Fruit fly (Drosophila melanogaster) whole organism, embryonic: ENCODE measurements around the gene fzy.

Source experiments
- ATbp ChIP-seq: fragments of 200-800 bp; sonication (Bioruptor generic); optimal IDR thresholded peaks from 2 replicates; lab custom pipeline; 2017; ENCODE audit warnings: missing biosample characterization, mild to moderate bottlenecking, missing genetic modification characterization, missing genetic modification reagents
- Bgb ChIP-seq: fragments of 200-800 bp; sonication (Bioruptor generic); IDR thresholded peaks from 2 replicates; pipeline ENCODE4 v1.3.6; 2022; ENCODE audit warnings: missing biosample characterization, missing genetic modification characterization; ENCODE audit not compliant: partially characterized antibody
- CG11560 ChIP-seq: fragments of 200-800 bp; sonication (Bioruptor generic); IDR thresholded peaks from 3 replicates; pipeline ENCODE4 v1.3.6; 2022; ENCODE audit warnings: missing biosample characterization, missing genetic modification characterization
- CG11696 ChIP-seq: fragments of 200-800 bp; sonication (Bioruptor generic); IDR thresholded peaks from 2 replicates; pipeline ENCODE4 v1.3.6; 2022; ENCODE audit warnings: missing biosample characterization, missing genetic modification characterization
- CG12071 ChIP-seq: fragments of 200-800 bp; sonication (Bioruptor generic); optimal IDR thresholded peaks from 3 replicates; lab custom pipeline; 2018; ENCODE audit warnings: missing biosample characterization, mild to moderate bottlenecking, missing genetic modification characterization
- CG12391 ChIP-seq: fragments of 200-800 bp; sonication (Bioruptor generic); optimal IDR thresholded peaks from 3 replicates; lab custom pipeline; 2018; ENCODE audit warnings: missing biosample characterization, mild to moderate bottlenecking, missing genetic modification characterization, moderate library complexity
- CG12659 ChIP-seq: fragments of 200-800 bp; sonication (Bioruptor generic); optimal IDR thresholded peaks from 3 replicates; lab custom pipeline; 2017; ENCODE audit warnings: mild to moderate bottlenecking, missing biosample characterization, missing genetic modification reagents, missing genetic modification characterization
- CG14667 ChIP-seq: fragments of 200-800 bp; sonication (Bioruptor generic); IDR thresholded peaks from 2 replicates; pipeline ENCODE4 v1.3.6; 2022; ENCODE audit warnings: missing biosample characterization, missing genetic modification characterization
- CG16813 ChIP-seq: fragments of 200-800 bp; sonication (Bioruptor generic); IDR thresholded peaks from 3 replicates; pipeline ENCODE4 v1.3.6; 2022; ENCODE audit warnings: missing biosample characterization, missing genetic modification characterization; ENCODE audit not compliant: partially characterized antibody
- CG18764 ChIP-seq: fragments of 200-800 bp; sonication (Bioruptor generic); optimal IDR thresholded peaks from 3 replicates; lab custom pipeline; 2016; ENCODE audit warnings: missing biosample characterization, missing genetic modification characterization
- CG2129 ChIP-seq: fragments of 200-800 bp; sonication (Bioruptor generic); IDR thresholded peaks from 2 replicates; pipeline ENCODE4 v1.3.6; 2022; ENCODE audit warnings: missing biosample characterization, missing genetic modification characterization; ENCODE audit not compliant: partially characterized antibody
- CG2889 ChIP-seq: fragments of 200-800 bp; sonication (Bioruptor generic); IDR thresholded peaks from 3 replicates; pipeline ENCODE4 v1.3.6; 2022; ENCODE audit warnings: missing biosample characterization, missing genetic modification characterization
- CG31365 ChIP-seq: fragments of 200-800 bp; sonication (Bioruptor generic); optimal IDR thresholded peaks from 2 replicates; lab custom pipeline; 2018; ENCODE audit warnings: missing biosample characterization, mild to moderate bottlenecking, missing genetic modification characterization
- CG31441 ChIP-seq: fragments of 200-800 bp; sonication (Bioruptor generic); IDR thresholded peaks from 2 replicates; pipeline ENCODE4 v1.3.6; 2022; ENCODE audit warnings: missing biosample characterization, missing genetic modification characterization
- CG3163 ChIP-seq: fragments of 200-800 bp; sonication (Bioruptor generic); optimal IDR thresholded peaks from 3 replicates; lab custom pipeline; 2016; ENCODE audit warnings: missing biosample characterization, missing genetic modification characterization
- CG3281 ChIP-seq: fragments of 200-800 bp; sonication (Bioruptor generic); optimal IDR thresholded peaks from 3 replicates; lab custom pipeline; 2017; ENCODE audit warnings: missing biosample characterization, mild to moderate bottlenecking, missing genetic modification characterization
- CG33213 ChIP-seq: fragments of 200-800 bp; sonication (Bioruptor generic); optimal IDR thresholded peaks from 3 replicates; lab custom pipeline; 2016; ENCODE audit warnings: missing biosample characterization, missing genetic modification characterization
- CG3407 ChIP-seq: fragments of 200-800 bp; sonication (Bioruptor generic); optimal IDR thresholded peaks from 2 replicates; lab custom pipeline; 2018; ENCODE audit warnings: missing biosample characterization, mild to moderate bottlenecking, missing genetic modification characterization
- CG4730 ChIP-seq: fragments of 200-800 bp; sonication (Bioruptor generic); IDR thresholded peaks from 2 replicates; pipeline ENCODE4 v1.3.6; 2022; ENCODE audit warnings: missing biosample characterization, missing genetic modification characterization
- CG4854 ChIP-seq: fragments of 200-800 bp; sonication (Bioruptor generic); optimal IDR thresholded peaks from 2 replicates; lab custom pipeline; 2016; ENCODE audit warnings: missing biosample characterization, missing genetic modification characterization, inconsistent platforms
- CG5245 ChIP-seq: fragments of 200-800 bp; sonication (Bioruptor generic); optimal IDR thresholded peaks from 3 replicates; lab custom pipeline; 2016; ENCODE audit warnings: missing biosample characterization, missing genetic modification characterization
- CG9215 ChIP-seq: fragments of 200-800 bp; sonication (Bioruptor generic); IDR thresholded peaks from 2 replicates; pipeline ENCODE4 v1.3.6; 2022; ENCODE audit warnings: missing biosample characterization, missing genetic modification characterization
- CG9437 ChIP-seq: fragments of 200-800 bp; sonication (Bioruptor generic); optimal IDR thresholded peaks from 2 replicates; lab custom pipeline; 2018; ENCODE audit warnings: missing biosample characterization, mild to moderate bottlenecking, missing genetic modification characterization
- CG9876 ChIP-seq: fragments of 200-800 bp; sonication (Bioruptor generic); optimal IDR thresholded peaks from 2 replicates; lab custom pipeline; 2016; ENCODE audit warnings: missing biosample characterization, missing genetic modification characterization
- Dip3 ChIP-seq: fragments of 200-800 bp; sonication (Bioruptor generic); optimal IDR thresholded peaks from 3 replicates; lab custom pipeline; 2016; ENCODE audit warnings: missing biosample characterization, missing genetic modification characterization
- Dp ChIP-seq: fragments of 200-800 bp; sonication (Bioruptor generic); optimal IDR thresholded peaks from 2 replicates; lab custom pipeline; 2018; ENCODE audit warnings: missing biosample characterization, mild to moderate bottlenecking, missing genetic modification characterization, moderate library complexity
- Fer3 ChIP-seq: fragments of 200-800 bp; sonication (Bioruptor generic); optimal IDR thresholded peaks from 2 replicates; lab custom pipeline; 2018; ENCODE audit warnings: missing biosample characterization, mild to moderate bottlenecking, missing genetic modification characterization, moderate library complexity
- Kr ChIP-seq: fragments of 200-800 bp; sonication (Bioruptor generic); optimal IDR thresholded peaks from 2 replicates; lab custom pipeline; 2017; ENCODE audit warnings: missing biosample characterization, mild to moderate bottlenecking, missing genetic modification characterization
- Mes4 ChIP-seq: fragments of 200-800 bp; sonication (Bioruptor generic); optimal IDR thresholded peaks from 2 replicates; lab custom pipeline; 2016; ENCODE audit warnings: missing biosample characterization, missing genetic modification characterization
- NK7.1 ChIP-seq: fragments of 200-800 bp; sonication (Bioruptor generic); optimal IDR thresholded peaks from 3 replicates; lab custom pipeline; 2016; ENCODE audit warnings: missing biosample characterization, missing genetic modification characterization
- Opbp ChIP-seq: fragments of 200-800 bp; sonication (Bioruptor generic); IDR thresholded peaks from 3 replicates; pipeline ENCODE4 v1.3.6; 2022; ENCODE audit warnings: missing biosample characterization, missing genetic modification characterization; ENCODE audit not compliant: partially characterized antibody
- Optix ChIP-seq: fragments of 200-800 bp; sonication (Bioruptor generic); IDR thresholded peaks from 3 replicates; pipeline ENCODE4 v1.3.6; 2022; ENCODE audit warnings: missing biosample characterization, missing genetic modification characterization
- Rx ChIP-seq: fragments of 200-800 bp; sonication (Bioruptor generic); IDR thresholded peaks from 2 replicates; pipeline ENCODE4 v1.3.6; 2022; ENCODE audit warnings: missing biosample characterization, missing genetic modification characterization
- Sin3A ChIP-seq: fragments of >200 bp; optimal IDR thresholded peaks from 2 replicates; lab custom pipeline; 2018
- Sox100B ChIP-seq: fragments of 200-800 bp; sonication (Bioruptor generic); optimal IDR thresholded peaks from 3 replicates; lab custom pipeline; 2018; ENCODE audit warnings: missing biosample characterization, mild to moderate bottlenecking, missing genetic modification characterization
- YL-1 ChIP-seq: fragments of 200-800 bp; sonication (Bioruptor generic); optimal IDR thresholded peaks from 3 replicates; lab custom pipeline; 2017; ENCODE audit warnings: missing biosample characterization, mild to moderate bottlenecking, missing genetic modification characterization
- ac ChIP-seq: fragments of 200-800 bp; sonication (Bioruptor generic); optimal IDR thresholded peaks from 3 replicates; lab custom pipeline; 2017; ENCODE audit warnings: missing biosample characterization, mild to moderate bottlenecking, missing genetic modification characterization
- bab2 ChIP-seq: fragments of 200-800 bp; sonication (Bioruptor generic); optimal IDR thresholded peaks from 2 replicates; lab custom pipeline; 2016; ENCODE audit warnings: missing biosample characterization, missing genetic modification characterization
- gce ChIP-seq: fragments of 200-800 bp; sonication (Bioruptor generic); IDR thresholded peaks from 3 replicates; pipeline ENCODE4 v1.3.6; 2022; ENCODE audit warnings: missing biosample characterization, missing genetic modification characterization
- hb ChIP-seq: fragments of 200-800 bp; sonication (Bioruptor generic); IDR thresholded peaks from 3 replicates; pipeline ENCODE4 v1.3.6; 2022; ENCODE audit warnings: missing biosample characterization, missing genetic modification characterization; ENCODE audit not compliant: partially characterized antibody
- her ChIP-seq: fragments of 200-800 bp; sonication (Bioruptor generic); optimal IDR thresholded peaks from 2 replicates; lab custom pipeline; 2016; ENCODE audit warnings: missing biosample characterization, missing genetic modification characterization
- lilli ChIP-seq: fragments of 200-800 bp; sonication (Bioruptor generic); optimal IDR thresholded peaks from 3 replicates; lab custom pipeline; 2016; ENCODE audit warnings: missing biosample characterization, missing genetic modification characterization
- pros ChIP-seq: fragments of 200-800 bp; sonication (Bioruptor generic); optimal IDR thresholded peaks from 3 replicates; lab custom pipeline; 2019; ENCODE audit warnings: missing biosample characterization, mild to moderate bottlenecking, missing genetic modification characterization, moderate library complexity
- psq ChIP-seq: fragments of 200-800 bp; sonication (Bioruptor generic); optimal IDR thresholded peaks from 2 replicates; lab custom pipeline; 2017; ENCODE audit warnings: missing biosample characterization, missing genetic modification characterization
- pzg ChIP-seq: fragments of 200-800 bp; sonication (Bioruptor generic); optimal IDR thresholded peaks from 3 replicates; lab custom pipeline; 2018; ENCODE audit warnings: missing biosample characterization, mild to moderate bottlenecking, missing genetic modification characterization, moderate library complexity
- ro ChIP-seq: fragments of 200-800 bp; sonication (Bioruptor generic); IDR thresholded peaks from 2 replicates; pipeline ENCODE4 v1.3.6; 2022; ENCODE audit warnings: missing biosample characterization, missing genetic modification characterization
- slbo ChIP-seq: fragments of 200-800 bp; sonication (Bioruptor generic); IDR thresholded peaks from 2 replicates; pipeline ENCODE4 v1.3.6; 2022; ENCODE audit warnings: missing biosample characterization, missing genetic modification characterization
- sqz ChIP-seq: fragments of 200-800 bp; sonication (Bioruptor generic); optimal IDR thresholded peaks from 3 replicates; lab custom pipeline; 2018; ENCODE audit warnings: missing biosample characterization, mild to moderate bottlenecking, missing genetic modification characterization
- ttk ChIP-seq: fragments of 200-800 bp; sonication (Bioruptor generic); IDR thresholded peaks from 2 replicates; pipeline ENCODE4 v2.1.2; 2022; ENCODE audit warnings: missing biosample characterization, missing genetic modification characterization

fzy gene

DNA sequence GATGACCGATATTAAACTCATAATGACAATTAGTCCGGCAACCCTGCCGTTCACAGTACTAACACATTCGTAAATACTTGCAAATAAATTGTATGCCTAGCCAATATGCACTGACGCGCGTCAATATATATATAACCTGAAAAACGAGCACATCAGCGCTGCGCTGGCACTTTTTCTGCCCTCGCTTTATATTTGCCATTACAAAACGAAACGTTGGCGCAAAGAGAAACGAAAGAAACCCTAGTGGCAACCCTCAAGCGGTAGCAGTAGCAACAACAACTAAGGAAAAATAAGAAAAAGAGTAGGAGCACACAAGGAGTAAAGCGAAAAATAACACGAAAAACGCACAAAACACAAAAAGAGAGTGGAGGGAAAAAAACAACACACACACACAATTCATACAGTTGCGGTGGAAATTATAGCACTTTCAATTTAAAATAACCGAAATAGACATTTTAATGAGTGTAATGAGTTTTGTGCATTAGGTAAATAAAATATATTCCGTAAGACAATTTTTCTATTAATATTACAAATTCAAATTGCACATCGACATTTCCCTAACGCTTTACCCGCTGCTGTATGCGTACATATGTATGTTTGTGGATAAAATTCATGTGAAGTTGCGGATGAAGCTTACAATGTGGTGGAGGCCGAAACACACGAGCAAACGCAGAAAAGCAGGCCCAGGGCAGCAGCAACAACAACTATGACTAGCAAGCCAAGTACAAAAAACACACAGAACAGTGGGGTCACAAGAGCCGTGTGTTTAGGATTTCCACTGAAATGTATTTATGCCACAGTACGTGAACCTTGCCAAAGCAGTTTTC lies 40.2 kb downstream of the fzy start (continued):
- TF ChIP-seq CG18764 (GFP tag; lab: Kevin White, UChicago) (peak; percentile 97), Fer3 (tag; lab: Kevin White, UChicago) (peak; percentile 99), CG2129 (GFP tag; lab: Robert Waterston, UW) (no peak), bab2 (GFP tag; lab: Kevin White, UChicago) (peak; percentile 98), lilli (peak; percentile 99), CG14667 (peak; percentile 97), hb (GFP tag; lab: Robert Waterston, UW) (no peak), NK7.1 (GFP tag; lab: Kevin White, UChicago) (peak; percentile 97), ttk (peak; percentile 98), CG5245 (GFP tag; lab: Kevin White, UChicago) (peak; percentile 99), CG16813 (GFP tag; lab: Robert Waterston, UW) (no peak), CG31441 (GFP tag; lab: Robert Waterston, UW) (peak; percentile 96), CG11696 (peak; percentile 100), Sin3A (lab: Kevin White, UChicago) (peak; percentile 34), Dip3 (GFP tag; lab: Kevin White, UChicago) (peak; percentile 98), CG3163 (GFP tag; lab: Kevin White, UChicago) (peak; percentile 89), pzg (GFP tag; lab: Kevin White, UChicago) (peak; percentile 25), slbo (peak; percentile 99), CG11560 (tag; lab: Robert Waterston, UW) (peak; percentile 93), Optix (GFP tag; lab: Robert Waterston, UW) (peak; percentile 96), CG2889 (peak; percentile 98), ro (GFP tag; lab: Robert Waterston, UW) (peak; percentile 96), Sox100B (peak; percentile 99), Opbp (GFP tag; lab: Robert Waterston, UW) (no peak), Bgb (no peak), CG3407 (GFP tag; lab: Kevin White, UChicago) (peak; percentile 98), CG4730 (GFP tag; lab: Robert Waterston, UW) (peak; percentile 98), CG12071 (GFP tag; lab: Kevin White, UChicago) (peak; percentile 99), CG4854 (GFP tag; lab: Kevin White, UChicago) (peak; percentile 98), CG9876 (GFP tag; lab: Kevin White, UChicago) (peak; percentile 93), ATbp (GFP tag; lab: Kevin White, UChicago) (peak; percentile 99), Kr (GFP tag; lab: Kevin White, UChicago) (peak; percentile 80), Dp (GFP tag; lab: Kevin White, UChicago) (peak; percentile 34), sqz (peak; percentile 99), CG3281 (peak; percentile 99), Rx (peak; percentile 98), CG9215 (peak; percentile 98), YL-1 (peak; percentile 97), CG9437 (peak; percentile 95), pros (GFP tag; lab: Kevin White, UChicago) (peak; percentile 89), ac (GFP tag; lab: Kevin White, UChicago) (peak; percentile 96), psq (GFP tag; lab: Kevin White, UChicago) (peak; percentile 98), gce (GFP tag; lab: Robert Waterston, UW) (peak; percentile 99), CG31365 (tag; lab: Kevin White, UChicago) (peak; percentile 94), Mes4 (GFP tag; lab: Kevin White, UChicago) (peak; percentile 97), CG12659 (peak; percentile 100), CG12391 (tag; lab: Kevin White, UChicago) (peak; percentile 99), her (GFP tag; lab: Kevin White, UChicago) (peak; percentile 95), CG33213 (GFP tag; lab: Kevin White, UChicago) (peak; percentile 97)
